Worm (Caenorhabditis elegans) whole organism, L2 larva: ENCODE results near the gene F46F2.5.

ENCODE experiments used
- alr-1 ChIP-seq: fragments of 150-350 bp; optimal IDR thresholded peaks from 2 replicates; lab custom pipeline; 2014; ENCODE audit warnings: missing biosample characterization, missing genetic modification characterization
- aly-2 ChIP-seq: fragments of 150-350 bp; optimal IDR thresholded peaks from 2 replicates; lab custom pipeline; 2014; ENCODE audit warnings: missing biosample characterization, missing genetic modification characterization
- ama-1 ChIP-seq: fragments of 150-350 bp; optimal IDR thresholded peaks from 2 replicates; lab custom pipeline; 2018; ENCODE audit warnings: inconsistent platforms
- dmd-4 ChIP-seq: sonication (generic microtip); optimal IDR thresholded peaks from 2 replicates; lab custom pipeline; 2017; ENCODE audit warnings: missing biosample characterization, missing genetic modification characterization
- elt-3 ChIP-seq: sonication (generic microtip); optimal IDR thresholded peaks from 2 replicates; lab custom pipeline; 2017; ENCODE audit warnings: missing biosample characterization, missing genetic modification characterization
- lin-39 ChIP-seq: fragments of 150-350 bp; optimal IDR thresholded peaks from 2 replicates; lab custom pipeline; 2014; ENCODE audit warnings: missing biosample characterization, missing genetic modification reagents, missing genetic modification characterization
- nhr-11 ChIP-seq: fragments of 150-350 bp; optimal IDR thresholded peaks from 2 replicates; lab custom pipeline; 2014; ENCODE audit warnings: missing biosample characterization, missing genetic modification characterization
- snpc-4 ChIP-seq: fragments of 150-350 bp; optimal IDR thresholded peaks from 2 replicates; lab custom pipeline; 2014; ENCODE audit warnings: missing biosample characterization, missing genetic modification characterization
- unc-39 ChIP-seq: fragments of 150-350 bp; optimal IDR thresholded peaks from 2 replicates; lab custom pipeline; 2014; ENCODE audit warnings: missing biosample characterization, missing genetic modification characterization
- unc-62 ChIP-seq: fragments of 150-350 bp; optimal IDR thresholded peaks from 2 replicates; lab custom pipeline; 2014; ENCODE audit warnings: missing biosample characterization, missing genetic modification reagents, missing genetic modification characterization
- zag-1 ChIP-seq: fragments of 150-350 bp; optimal IDR thresholded peaks from 2 replicates; lab custom pipeline; 2014; ENCODE audit warnings: missing biosample characterization, missing genetic modification characterization
- ztf-1 ChIP-seq: fragments of 200-800 bp; sonication (Bioruptor generic); conservative IDR thresholded peaks from 2 replicates; pipeline ENCODE4 v1.3.6; 2022; ENCODE audit warnings: missing genetic modification characterization, missing compliant biosample characterization
- ztf-11 ChIP-seq: sonication (generic microtip); optimal IDR thresholded peaks from 2 replicates; lab custom pipeline; 2017; ENCODE audit warnings: missing biosample characterization, missing genetic modification characterization

ce11 chrX:15221107-15221506 lies 41.4 kb upstream of the F46F2.5 start:
- no peak for TF ChIP-seq snpc-4 (tag; lab: Kevin White, UChicago)
- no peak for TF ChIP-seq unc-39 (tag; lab: Kevin White, UChicago)
- no peak for TF ChIP-seq ama-1 (lab: Kevin White, UChicago)
- TF ChIP-seq elt-3 = no peak
- no peak for TF ChIP-seq lin-39 (tag; lab: Kevin White, UChicago)
- no peak for TF ChIP-seq ztf-1 (GFP tag; lab: Robert Waterston, UW)
- TF ChIP-seq unc-62 = no peak
- no peak for TF ChIP-seq zag-1 (tag; lab: Kevin White, UChicago)
- TF ChIP-seq alr-1 (tag; lab: Kevin White, UChicago) = no peak
- no peak for TF ChIP-seq nhr-11 (tag; lab: Kevin White, UChicago)
- no peak for TF ChIP-seq aly-2
- no peak for TF ChIP-seq ztf-11
- TF ChIP-seq dmd-4 (tag; lab: Kevin White, UChicago) = no peak
